Worm (Caenorhabditis elegans): ENCODE measurements around the gene K02E11.3.

- TF ChIP-seq him-1 (tag; optimal IDR thresholded peaks at IDR 0.05) (no peak), dao-5 (tag; optimal IDR thresholded peaks at IDR 0.05) (no peak)
Measured at ce11 chrV:14260831-14261230, 14.2 kb upstream of the K02E11.3 start, which contains the start of gene F40G12.2.

All from whole organism, L4/young adult.